Fruit fly (Drosophila melanogaster): Measurements from ENCODE around the gene CG10903.
"Not testable (repeated sequence)": the region's sequence is repeated elsewhere in the genome, so short reads cannot be mapped to it uniquely, and the experiment has no call there.

DNA sequence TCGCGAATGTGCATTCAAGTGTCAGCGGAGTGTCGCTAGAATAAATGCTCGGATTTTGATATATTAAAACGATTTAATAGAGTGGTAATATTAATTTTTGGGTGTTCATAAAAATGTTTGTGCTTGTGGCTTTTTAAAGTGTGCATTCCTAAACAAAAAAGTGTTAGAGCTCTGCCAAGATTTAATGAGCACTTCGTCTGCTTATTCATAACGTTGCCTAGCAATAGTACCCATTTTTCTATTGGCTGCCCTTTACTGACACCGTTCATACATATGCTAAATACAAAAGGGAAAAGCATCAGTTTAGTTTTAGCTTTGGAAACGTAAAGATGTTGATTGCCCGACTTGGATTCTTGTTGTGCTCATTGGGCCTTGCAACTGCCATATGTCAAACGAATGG lies 19.2 kb downstream of the CG10903 start, which contains the start of gene CG43061:
- TF ChIP-seq sv, sage, usp, brk, OdsH (GFP tag; optimal IDR thresholded peaks at IDR 0.05): not testable (repeated sequence)
